Worm (Caenorhabditis elegans) whole organism, L3 larva: ENCODE measurements around the gene Y39G8B.5.

ENCODE experiments used
- fos-1 ChIP-seq: fragments of 150-350 bp; optimal IDR thresholded peaks from 2 replicates; lab custom pipeline; 2014; ENCODE audit warnings: missing biosample characterization, missing genetic modification characterization
- nfya-1 ChIP-seq: sonication (generic microtip); optimal IDR thresholded peaks from 2 replicates; lab custom pipeline; 2017; ENCODE audit warnings: missing genetic modification characterization, mild to moderate bottlenecking, missing compliant biosample characterization, antibody characterized with exemption, moderate library complexity; ENCODE audit not compliant: insufficient read depth
- nhr-76 ChIP-seq: fragments of 150-350 bp; sonication (generic microtip); optimal IDR thresholded peaks from 5 replicates; lab custom pipeline; 2014; ENCODE audit warnings: missing biosample characterization, missing genetic modification characterization
- unc-39 ChIP-seq: sonication (generic microtip); optimal IDR thresholded peaks from 4 replicates; lab custom pipeline; 2017; ENCODE audit warnings: missing biosample characterization, missing genetic modification characterization

DNA sequence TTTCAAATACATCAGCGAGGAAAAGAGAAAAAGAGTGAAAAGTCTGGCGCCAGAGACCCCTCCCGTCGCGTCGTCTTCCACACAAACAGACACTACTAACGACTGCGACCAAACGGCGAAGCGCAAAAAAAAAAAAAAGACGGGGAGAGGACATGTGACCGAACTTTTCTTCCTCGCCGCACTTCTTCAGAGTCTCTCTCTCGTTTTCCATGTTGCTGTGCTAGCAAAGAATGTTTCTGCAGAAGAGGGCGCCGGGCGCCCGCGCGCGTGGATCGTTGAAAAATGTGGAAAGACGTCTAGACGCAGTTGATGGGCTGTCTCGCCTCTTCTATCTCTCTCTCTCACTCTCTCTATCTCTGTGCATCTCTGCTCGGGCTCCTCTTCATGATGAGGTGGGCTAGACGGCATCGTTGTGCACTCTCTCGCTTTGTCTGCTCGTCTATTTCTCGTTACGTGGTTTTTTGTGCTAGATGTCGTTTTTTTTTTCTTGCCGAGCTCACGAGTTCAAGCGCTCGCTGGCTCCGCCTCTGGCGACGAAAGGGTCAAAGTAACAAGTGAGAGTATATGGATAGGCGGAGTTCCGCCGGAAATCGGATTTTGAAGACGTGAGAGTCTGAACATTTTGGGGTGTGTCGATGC is 48.7 kb upstream of the Y39G8B.5 start:
- TF ChIP-seq nfya-1 (tag; lab: Kevin White, UChicago), result peak; percentile 90
- no peak for TF ChIP-seq unc-39 (tag; lab: Kevin White, UChicago)
- no peak for TF ChIP-seq fos-1
- TF ChIP-seq nhr-76 (tag; lab: Kevin White, UChicago), result no peak
